Fruit fly (Drosophila melanogaster) whole organism, adult: ENCODE results near the gene Kr-h1.

Source experiments
- CG11617 ChIP-seq: fragments of 200-800 bp; sonication (Bioruptor generic); optimal IDR thresholded peaks from 2 replicates; lab custom pipeline; 2017; ENCODE audit warnings: mild to moderate bottlenecking, missing biosample characterization, missing genetic modification reagents, missing genetic modification characterization
- CG12768 ChIP-seq: fragments of 200-800 bp; sonication (Bioruptor generic); optimal IDR thresholded peaks from 2 replicates; lab custom pipeline; 2017; ENCODE audit warnings: missing biosample characterization, missing genetic modification characterization, mild to moderate bottlenecking, moderate library complexity, missing genetic modification reagents
- CG14711 ChIP-seq: fragments of 200-800 bp; sonication (Bioruptor generic); optimal IDR thresholded peaks from 2 replicates; lab custom pipeline; 2018; ENCODE audit warnings: missing biosample characterization, mild to moderate bottlenecking, missing genetic modification characterization, moderate library complexity
- CG1620 ChIP-seq: fragments of 200-800 bp; sonication (Bioruptor generic); optimal IDR thresholded peaks from 2 replicates; lab custom pipeline; 2016; ENCODE audit warnings: missing biosample characterization, missing genetic modification characterization
- CG33017 ChIP-seq: fragments of 200-800 bp; sonication (Bioruptor generic); optimal IDR thresholded peaks from 2 replicates; lab custom pipeline; 2018; ENCODE audit warnings: missing biosample characterization, mild to moderate bottlenecking, missing genetic modification characterization, moderate library complexity
- CG5204 ChIP-seq: fragments of 200-800 bp; sonication (Bioruptor generic); optimal IDR thresholded peaks from 2 replicates; lab custom pipeline; 2016; ENCODE audit warnings: missing biosample characterization, missing genetic modification characterization
- CG7045 ChIP-seq: fragments of 200-800 bp; sonication (Bioruptor generic); optimal IDR thresholded peaks from 2 replicates; lab custom pipeline; 2017; ENCODE audit warnings: missing biosample characterization, mild to moderate bottlenecking, missing genetic modification characterization
- CG7101 ChIP-seq: fragments of 200-800 bp; sonication (Bioruptor generic); optimal IDR thresholded peaks from 2 replicates; lab custom pipeline; 2018; ENCODE audit warnings: missing biosample characterization, mild to moderate bottlenecking, missing genetic modification characterization, moderate library complexity
- Clk ChIP-seq: fragments of 200-800 bp; sonication (Bioruptor generic); optimal IDR thresholded peaks from 2 replicates; lab custom pipeline; 2017; ENCODE audit warnings: missing biosample characterization, missing genetic modification characterization
- Crg-1 ChIP-seq: fragments of 200-800 bp; sonication (Bioruptor generic); optimal IDR thresholded peaks from 2 replicates; lab custom pipeline; 2016; ENCODE audit warnings: missing biosample characterization, missing genetic modification characterization
- Hr96 ChIP-seq: fragments of 200-800 bp; sonication (Bioruptor generic); optimal IDR thresholded peaks from 2 replicates; lab custom pipeline; 2016; ENCODE audit warnings: missing biosample characterization, missing genetic modification characterization
- Mnt ChIP-seq: fragments of 200-800 bp; sonication (Bioruptor generic); optimal IDR thresholded peaks from 2 replicates; lab custom pipeline; 2016; ENCODE audit warnings: missing biosample characterization, mild to moderate bottlenecking, missing genetic modification characterization
- bab1 ChIP-seq: fragments of 200-800 bp; sonication (Bioruptor generic); optimal IDR thresholded peaks from 3 replicates; lab custom pipeline; 2019; ENCODE audit warnings: missing biosample characterization, mild to moderate bottlenecking, missing genetic modification characterization, moderate library complexity
- cic ChIP-seq: fragments of 200-800 bp; sonication (Bioruptor generic); optimal IDR thresholded peaks from 2 replicates; lab custom pipeline; 2017; ENCODE audit warnings: missing biosample characterization, mild to moderate bottlenecking, missing genetic modification characterization, moderate library complexity
- cnc ChIP-seq, 2 experiments: fragments of >200 bp; optimal IDR thresholded peaks; 2 replicates each; lab custom pipeline; 2017
- kay ChIP-seq: fragments of 200-800 bp; sonication (Bioruptor generic); peaks from one replicate; lab custom pipeline; 2016; ENCODE audit warnings: missing biosample characterization, missing genetic modification characterization, borderline replicate concordance
- ovo ChIP-seq: fragments of 200-800 bp; sonication (Bioruptor generic); optimal IDR thresholded peaks from 2 replicates; lab custom pipeline; 2016; ENCODE audit warnings: missing biosample characterization, missing genetic modification characterization
- pad ChIP-seq: fragments of 200-800 bp; sonication (Bioruptor generic); optimal IDR thresholded peaks from 3 replicates; lab custom pipeline; 2017; ENCODE audit warnings: missing biosample characterization, missing genetic modification characterization, mild to moderate bottlenecking, moderate library complexity, missing genetic modification reagents
- tj ChIP-seq: fragments of 200-800 bp; sonication (Bioruptor generic); optimal IDR thresholded peaks from 3 replicates; lab custom pipeline; 2017; ENCODE audit warnings: missing biosample characterization, mild to moderate bottlenecking, missing genetic modification characterization, moderate library complexity
- toe ChIP-seq: fragments of 200-800 bp; sonication (Bioruptor generic); optimal IDR thresholded peaks from 2 replicates; lab custom pipeline; 2016; ENCODE audit warnings: missing biosample characterization, missing genetic modification characterization

The Kr-h1 gene

dm6 chr2L:6045972-6046718 lies 36.3 kb upstream of the Kr-h1 start, which contains the start of gene Pfas:
Gene Pfas (minus strand): TSS chr2L:6046050.
- TF ChIP-seq CG7101 (tag; lab: Kevin White, UChicago) = peak; percentile 85
- TF ChIP-seq toe = no peak
- peak; percentile 100 for TF ChIP-seq pad (GFP tag; lab: Kevin White, UChicago)
- TF ChIP-seq Mnt (GFP tag; lab: Kevin White, UChicago) = peak; percentile 85
- TF ChIP-seq tj (GFP tag; lab: Kevin White, UChicago) = peak; percentile 97
- no peak for TF ChIP-seq cnc (optimal IDR thresholded peaks at IDR 0.05; lab: Kevin White, UChicago)
- peak; percentile 62 for TF ChIP-seq CG12768 (GFP tag; lab: Kevin White, UChicago)
- peak; percentile 73 for TF ChIP-seq CG11617
- TF ChIP-seq Clk (GFP tag; lab: Kevin White, UChicago) = peak; percentile 12
- TF ChIP-seq bab1 (GFP tag; lab: Kevin White, UChicago) = peak; percentile 62
- TF ChIP-seq ovo (GFP tag; lab: Kevin White, UChicago) = no peak
- peak; percentile 75 for TF ChIP-seq CG14711 (tag; lab: Kevin White, UChicago)
- peak; percentile 76 for TF ChIP-seq CG33017 (tag; lab: Kevin White, UChicago)
- peak; percentile 72 for TF ChIP-seq Hr96 (GFP tag; lab: Kevin White, UChicago)
- TF ChIP-seq CG7045 (GFP tag; lab: Kevin White, UChicago) = peak; percentile 38
- peak; percentile 89 for TF ChIP-seq Crg-1 (GFP tag; lab: Kevin White, UChicago)
- peak; percentile 69 for TF ChIP-seq cic (GFP tag; lab: Kevin White, UChicago)
- no peak for TF ChIP-seq kay
- TF ChIP-seq CG5204 (GFP tag; lab: Kevin White, UChicago) = no peak
- peak; percentile 69 for TF ChIP-seq CG1620 (GFP tag; lab: Kevin White, UChicago)

dm6 chr2L:6046865-6047264 lies 35.5 kb upstream of the Kr-h1 start:
- no peak for TF ChIP-seq CG7101 (tag; lab: Kevin White, UChicago)
- TF ChIP-seq CG33017 (tag; lab: Kevin White, UChicago) = no peak
- TF ChIP-seq cic (GFP tag; lab: Kevin White, UChicago) = no peak
- TF ChIP-seq bab1 (GFP tag; lab: Kevin White, UChicago) = no peak
- TF ChIP-seq ovo (GFP tag; lab: Kevin White, UChicago) = no peak
- TF ChIP-seq CG1620 (GFP tag; lab: Kevin White, UChicago) = no peak
- no peak for TF ChIP-seq kay
- TF ChIP-seq CG7045 (GFP tag; lab: Kevin White, UChicago) = no peak
- TF ChIP-seq CG11617 = no peak
- TF ChIP-seq Clk (GFP tag; lab: Kevin White, UChicago) = no peak

DNA sequence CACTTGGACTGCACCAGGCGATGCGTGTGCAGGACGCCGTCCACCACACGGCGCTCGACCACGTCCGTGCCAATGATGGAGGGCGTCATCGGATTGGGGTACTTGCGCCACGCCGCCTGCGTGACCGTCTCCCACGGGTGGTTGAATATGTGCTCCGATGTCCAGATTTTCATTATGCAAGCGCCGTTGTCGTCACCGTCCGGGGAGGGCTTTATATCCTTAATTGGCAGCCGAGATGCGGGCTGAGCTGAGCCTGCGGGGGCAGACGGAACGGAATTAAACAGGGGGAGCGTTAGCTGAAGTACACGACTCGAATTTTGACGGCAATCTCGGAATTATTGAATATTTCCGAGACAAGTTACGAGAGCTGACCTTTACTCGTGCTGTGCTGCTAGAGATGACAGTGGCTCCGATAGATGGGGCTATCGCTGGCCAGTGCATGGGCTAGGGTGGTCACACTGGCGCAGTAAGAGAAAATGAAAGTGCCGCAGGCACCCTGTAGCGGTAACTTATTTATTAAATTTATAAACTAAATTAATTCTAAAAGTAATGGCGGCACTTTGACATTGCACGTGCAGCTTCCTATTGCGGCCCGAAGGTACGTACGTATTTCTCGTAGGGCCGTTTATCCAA lies 34.8 kb upstream of the Kr-h1 start, which contains the start of gene IPIP:
TSS of gene IPIP (plus strand) at position 475 of the 633 bp plus-strand sequence.
- TF ChIP-seq CG7045 (GFP tag; lab: Kevin White, UChicago) = no peak
- TF ChIP-seq CG5204 (GFP tag; lab: Kevin White, UChicago) = no peak
- TF ChIP-seq Hr96 (GFP tag; lab: Kevin White, UChicago) = peak; percentile 3
- TF ChIP-seq toe = no peak
- TF ChIP-seq bab1 (GFP tag; lab: Kevin White, UChicago) = peak; percentile 72
- TF ChIP-seq CG1620 (GFP tag; lab: Kevin White, UChicago) = peak; percentile 17
- TF ChIP-seq cic (GFP tag; lab: Kevin White, UChicago) = peak; percentile 2
- TF ChIP-seq CG12768 (GFP tag; lab: Kevin White, UChicago) = peak; percentile 32
- peak; percentile 43 for TF ChIP-seq ovo (GFP tag; lab: Kevin White, UChicago)
- peak; percentile 20 for TF ChIP-seq CG14711 (tag; lab: Kevin White, UChicago)
- TF ChIP-seq CG7101 (tag; lab: Kevin White, UChicago) = peak; percentile 54
- TF ChIP-seq tj (GFP tag; lab: Kevin White, UChicago) = peak; percentile 25
- no peak for TF ChIP-seq Crg-1 (GFP tag; lab: Kevin White, UChicago)
- peak; percentile 91 for TF ChIP-seq Mnt (GFP tag; lab: Kevin White, UChicago)
- TF ChIP-seq kay = no peak
- peak; percentile 44 for TF ChIP-seq pad (GFP tag; lab: Kevin White, UChicago)
- peak; percentile 35 for TF ChIP-seq CG11617
- no peak for TF ChIP-seq CG33017 (tag; lab: Kevin White, UChicago)

DNA sequence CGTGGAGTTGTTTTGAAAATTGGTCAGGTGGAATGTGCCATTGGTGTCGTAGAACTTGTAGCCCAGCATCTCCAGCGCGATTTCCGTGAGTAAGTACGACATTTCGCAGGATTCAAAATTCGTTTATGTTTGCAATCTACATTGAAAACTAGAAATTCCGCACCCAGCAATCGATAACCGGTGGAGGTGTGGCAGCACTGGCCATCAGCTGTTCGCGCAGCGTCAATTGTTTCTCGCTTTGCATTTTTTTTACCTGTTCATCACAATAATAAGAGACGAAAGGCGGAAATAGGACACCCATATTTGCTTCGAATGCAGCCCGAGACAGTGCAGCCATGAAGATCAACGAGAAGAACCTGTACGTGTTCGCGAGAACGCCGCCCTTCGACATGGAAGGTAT lies 33.9 kb upstream of the Kr-h1 start, which contains the start of the genes CG34179 and slmo:
TSS of gene CG34179 (minus strand) at position 165 of the 400 bp plus-strand sequence.
TSS of gene slmo (minus strand) at position 165 of the 400 bp plus-strand sequence.
- TF ChIP-seq CG7101 (tag; lab: Kevin White, UChicago) = no peak
- no peak for TF ChIP-seq Clk (GFP tag; lab: Kevin White, UChicago)
- peak; percentile 84 for TF ChIP-seq tj (GFP tag; lab: Kevin White, UChicago)
- TF ChIP-seq CG14711 (tag; lab: Kevin White, UChicago) = no peak
- no peak for TF ChIP-seq CG12768 (GFP tag; lab: Kevin White, UChicago)

DNA sequence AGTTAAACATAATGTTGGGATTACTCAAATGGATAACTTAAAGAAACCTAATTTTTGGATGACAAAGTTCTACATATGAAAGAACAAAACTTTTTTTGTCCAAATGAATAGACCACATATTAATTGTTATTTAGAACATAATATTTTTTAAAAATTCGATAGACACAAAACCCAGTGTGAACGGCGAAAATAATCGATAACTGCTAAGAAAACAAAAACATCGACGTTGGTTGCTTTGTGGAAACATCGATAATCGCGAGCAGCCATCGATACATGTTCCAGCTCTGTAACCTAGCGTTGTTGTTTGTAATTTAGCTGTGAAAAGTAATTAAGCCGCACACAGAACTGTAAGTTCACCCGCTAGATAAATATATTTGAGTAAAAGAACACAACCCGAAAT lies 31.8 kb upstream of the Kr-h1 start, which contains the start of gene CG9135:
TSS of gene CG9135 (plus strand) at position 226 of the 400 bp plus-strand sequence.
- no peak for TF ChIP-seq CG33017 (tag; lab: Kevin White, UChicago)
- no peak for TF ChIP-seq ovo (GFP tag; lab: Kevin White, UChicago)
- TF ChIP-seq tj (GFP tag; lab: Kevin White, UChicago) = no peak
- TF ChIP-seq kay = no peak
- peak; percentile 24 for TF ChIP-seq bab1 (GFP tag; lab: Kevin White, UChicago)
- no peak for TF ChIP-seq Mnt (GFP tag; lab: Kevin White, UChicago)
- TF ChIP-seq cic (GFP tag; lab: Kevin White, UChicago) = no peak
- no peak for TF ChIP-seq CG7045 (GFP tag; lab: Kevin White, UChicago)
